Worm (Caenorhabditis elegans): ENCODE measurements around the gene lhfp-4.

DNA sequence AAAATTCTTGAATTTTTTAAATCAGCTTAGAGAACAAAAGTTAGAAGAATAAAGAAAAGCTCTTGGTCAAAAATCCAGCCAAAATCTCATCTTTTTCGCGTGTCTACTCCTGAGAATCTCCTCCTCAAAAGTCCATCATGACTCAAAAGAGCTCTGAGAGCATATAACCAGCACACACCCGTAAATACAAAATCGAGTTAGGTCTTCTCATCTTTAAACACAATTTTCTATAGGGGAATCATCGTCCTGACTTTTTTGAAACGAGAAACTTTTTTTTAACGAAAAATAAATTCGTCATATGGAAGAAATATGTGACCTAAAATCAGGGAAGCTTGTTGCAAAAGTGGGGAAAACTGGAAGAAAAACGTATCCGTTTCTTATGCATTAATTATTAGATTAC, 41.9 kb upstream of the lhfp-4 start:
- TF ChIP-seq nhr-11 (tag; optimal IDR thresholded peaks at IDR 0.05) (no peak), sox-4 (tag; optimal IDR thresholded peaks at IDR 0.05) (no peak), pag-3 (tag; optimal IDR thresholded peaks at IDR 0.05; ENCODE audit: borderline replicate concordance) (no peak), lim-6 (tag; optimal IDR thresholded peaks at IDR 0.05) (no peak), tbx-2 (tag; optimal IDR thresholded peaks at IDR 0.05) (no peak), hlh-15 (tag; optimal IDR thresholded peaks at IDR 0.05) (no peak), fax-1 (tag; optimal IDR thresholded peaks at IDR 0.05) (no peak), pax-1 (tag; optimal IDR thresholded peaks at IDR 0.05) (no peak), fkh-10 (GFP tag; optimal IDR thresholded peaks at IDR 0.05) (no peak), ceh-6 (GFP tag; optimal IDR thresholded peaks at IDR 0.05) (no peak)

All from whole organism, late embryonic.